Comparison of ENCODE assay signal across 6 worm cellular contexts in genomic region chrIII:13645885-13646488, ce11.
A peak's percentile ranks its signal among the peaks of the same experiment; 100 is the strongest.
TF ChIP-seq lines count a peak whose summit lies in the region.

No protein-coding gene starts in this region.

TF ChIP-seq in whole organism, L4 larva, 104 proteins besides CTCF, POLR2A, EP300 and RAD21:
- TF ChIP-seq egl-43 (GFP tag; IDR thresholded peaks at IDR 0.05; lab: Robert Waterston, UW) = peak; percentile 50; the same call in 1 of the 2 replicates
- TF ChIP-seq set-16 (GFP tag; IDR thresholded peaks at IDR 0.05; lab: Robert Waterston, UW) = peak; percentile 90
- 0 out of 2 replicates have a peak, but pooled peaks have one; percentile 33 for TF ChIP-seq D1046.2 (GFP tag; IDR thresholded peaks at IDR 0.05; lab: Robert Waterston, UW)
- no peak for TF ChIP-seq nhr-41 (GFP tag; IDR thresholded peaks at IDR 0.05; lab: Robert Waterston, UW)
- TF ChIP-seq lin-15B (tag; optimal IDR thresholded peaks at IDR 0.05; lab: Kevin White, UChicago) = no peak
- TF ChIP-seq snpc-1.2 (GFP tag; IDR thresholded peaks at IDR 0.05; lab: Robert Waterston, UW) = no peak
- TF ChIP-seq lim-7 (GFP tag; IDR thresholded peaks at IDR 0.05; lab: Robert Waterston, UW) = 0 out of 2 replicates have a peak, but pooled peaks have one; percentile 31
- TF ChIP-seq nhr-77 (tag; optimal IDR thresholded peaks at IDR 0.05; lab: Kevin White, UChicago) = no peak
- no peak for TF ChIP-seq F49E8.2 (tag; optimal IDR thresholded peaks at IDR 0.05; lab: Kevin White, UChicago; ENCODE audit: borderline replicate concordance)
- TF ChIP-seq unc-130 (GFP tag; optimal IDR thresholded peaks at IDR 0.05; lab: Kevin White, UChicago) = no peak
- no peak for TF ChIP-seq madf-5 (GFP tag; IDR thresholded peaks at IDR 0.05; lab: Robert Waterston, UW)

TF ChIP-seq in whole organism, early embryonic, 17 proteins besides CTCF, POLR2A, EP300 and RAD21:
- TF ChIP-seq hnd-1 (tag; optimal IDR thresholded peaks at IDR 0.05; lab: Kevin White, UChicago) = no peak
- no peak for TF ChIP-seq sea-1 (GFP tag; conservative IDR thresholded peaks at IDR 0.05; lab: Robert Waterston, UW)
- TF ChIP-seq scrt-1 (GFP tag; IDR thresholded peaks at IDR 0.05; lab: Robert Waterston, UW) = 0 out of 2 replicates have a peak, but pooled peaks have one; percentile 7
- TF ChIP-seq F13C5.2 (tag; optimal IDR thresholded peaks at IDR 0.05; lab: Kevin White, UChicago) = no peak

TF ChIP-seq in whole organism, late embryonic, 69 proteins besides CTCF, POLR2A, EP300 and RAD21:
- TF ChIP-seq dmd-4 (tag; optimal IDR thresholded peaks at IDR 0.05; lab: Kevin White, UChicago; ENCODE audit: borderline replicate concordance) (no peak), pqm-1 (tag; optimal IDR thresholded peaks at IDR 0.05; lab: Kevin White, UChicago) (no peak), elt-4 (tag; optimal IDR thresholded peaks at IDR 0.05; lab: Kevin White, UChicago) (peak; percentile 21), che-1 (tag; optimal IDR thresholded peaks at IDR 0.05; lab: Kevin White, UChicago) (no peak), tbx-2 (tag; optimal IDR thresholded peaks at IDR 0.05; lab: Kevin White, UChicago) (no peak), ceh-30 (tag; optimal IDR thresholded peaks at IDR 0.05; lab: Kevin White, UChicago) (no peak), fkh-6 (tag; optimal IDR thresholded peaks at IDR 0.05; lab: Kevin White, UChicago) (no peak)

TF ChIP-seq in whole organism, midembryonic, 9 proteins besides CTCF, POLR2A, EP300 and RAD21:
- TF ChIP-seq cog-1 (tag; optimal IDR thresholded peaks at IDR 0.05; lab: Kevin White, UChicago) (no peak), ztf-23 (GFP tag; IDR thresholded peaks at IDR 0.05; lab: Robert Waterston, UW) (no peak), flt-1 (GFP tag; IDR thresholded peaks at IDR 0.05; lab: Robert Waterston, UW) (peak; percentile 48; the same call in 1 of the 2 replicates), T22C8.4 (GFP tag; IDR thresholded peaks at IDR 0.05; lab: Robert Waterston, UW) (no peak), tab-1 (GFP tag; IDR thresholded peaks at IDR 0.05; lab: Robert Waterston, UW) (no peak), ztf-29 (GFP tag; IDR thresholded peaks at IDR 0.05; lab: Robert Waterston, UW) (no peak), med-1 (GFP tag; optimal IDR thresholded peaks at IDR 0.05; lab: Kevin White, UChicago; ENCODE audit: insufficient read depth) (no peak)

TF ChIP-seq in whole organism, mixed stage, embryonic, 35 proteins besides CTCF, POLR2A, EP300 and RAD21:
- peak; percentile 3 for TF ChIP-seq drap-1 (GFP tag; optimal IDR thresholded peaks at IDR 0.05; lab: Kevin White, UChicago)
- TF ChIP-seq nhr-12 (tag; optimal IDR thresholded peaks at IDR 0.05; lab: Kevin White, UChicago) = no peak

TF ChIP-seq in whole organism, young adult, 124 proteins besides CTCF, POLR2A, EP300 and RAD21:
- TF ChIP-seq T26A5.8 (tag; optimal IDR thresholded peaks at IDR 0.05; lab: Kevin White, UChicago) (no peak), zfh-2 (GFP tag; conservative IDR thresholded peaks at IDR 0.05; lab: Robert Waterston, UW) (peak; percentile 91), ztf-6 (GFP tag; IDR thresholded peaks at IDR 0.05; lab: Robert Waterston, UW) (0 out of 2 replicates have a peak, but pooled peaks have one; percentile 8), Y95B8A.8 (GFP tag; IDR thresholded peaks at IDR 0.05; lab: Robert Waterston, UW) (0 out of 2 replicates have a peak, but pooled peaks have one; percentile 11), dox-1 (GFP tag; IDR thresholded peaks at IDR 0.05; lab: Robert Waterston, UW) (peak; percentile 19; the same call in 1 of the 2 replicates), ccch-3 (GFP tag; optimal IDR thresholded peaks at IDR 0.05; lab: Kevin White, UChicago) (no peak), egrh-3 (GFP tag; IDR thresholded peaks at IDR 0.05; lab: Robert Waterston, UW) (peak; percentile 77), sea-2 (GFP tag; IDR thresholded peaks at IDR 0.05; lab: Robert Waterston, UW) (no peak)
